Worm (Caenorhabditis elegans) whole organism, L2 larva: Measurements from ENCODE around the gene tmed-1.

Experiments used
- R02D3.7 ChIP-seq: fragments of 150-350 bp; optimal IDR thresholded peaks from 2 replicates; lab custom pipeline; 2014; ENCODE audit warnings: missing biosample characterization, missing genetic modification characterization
- alr-1 ChIP-seq: fragments of 150-350 bp; optimal IDR thresholded peaks from 2 replicates; lab custom pipeline; 2014; ENCODE audit warnings: missing biosample characterization, missing genetic modification characterization
- ama-1 ChIP-seq: fragments of 150-350 bp; optimal IDR thresholded peaks from 2 replicates; lab custom pipeline; 2018; ENCODE audit warnings: inconsistent platforms
- lin-11 ChIP-seq: fragments of 150-350 bp; sonication (generic microtip); optimal IDR thresholded peaks from 2 replicates; lab custom pipeline; 2014; ENCODE audit warnings: missing biosample characterization, missing genetic modification characterization, inconsistent platforms, mixed read lengths
- lin-13 ChIP-seq: fragments of 150-350 bp; optimal IDR thresholded peaks from 2 replicates; lab custom pipeline; 2014; ENCODE audit warnings: missing biosample characterization, missing genetic modification reagents, missing genetic modification characterization
- nhr-12 ChIP-seq: fragments of 150-350 bp; optimal IDR thresholded peaks from 2 replicates; lab custom pipeline; 2014; ENCODE audit warnings: missing biosample characterization, missing genetic modification characterization
- nhr-77 ChIP-seq: fragments of 150-350 bp; optimal IDR thresholded peaks from 2 replicates; lab custom pipeline; 2014; ENCODE audit warnings: missing biosample characterization, missing genetic modification characterization
- sma-9 ChIP-seq, 2 experiments: fragments of 150-350 bp in 1 of 2; sonication (generic microtip) in 1 of 2; optimal IDR thresholded peaks; 2 replicates each; lab custom pipeline; 2014 to 2016; ENCODE audit warnings: missing genetic modification characterization in 2 of 2, mild to moderate bottlenecking in 1 of 2, missing biosample characterization in 1 of 2, missing compliant biosample characterization in 1 of 2, missing genetic modification reagents in 1 of 2, moderate library complexity in 1 of 2
- snpc-4 ChIP-seq: fragments of 150-350 bp; optimal IDR thresholded peaks from 2 replicates; lab custom pipeline; 2014; ENCODE audit warnings: missing biosample characterization, missing genetic modification characterization
- unc-62 ChIP-seq: fragments of 150-350 bp; optimal IDR thresholded peaks from 2 replicates; lab custom pipeline; 2014; ENCODE audit warnings: missing biosample characterization, missing genetic modification reagents, missing genetic modification characterization

- TF ChIP-seq sma-9 (GFP tag; optimal IDR thresholded peaks at IDR 0.05; lab: Kevin White, UChicago) (no peak), sma-9 (tag; optimal IDR thresholded peaks at IDR 0.05; lab: Kevin White, UChicago) (no peak), lin-11 (tag; lab: Kevin White, UChicago) (no peak), snpc-4 (no peak), nhr-12 (tag; lab: Kevin White, UChicago) (no peak), unc-62 (GFP tag; lab: Kevin White, UChicago) (no peak), nhr-77 (no peak), lin-13 (GFP tag; lab: Kevin White, UChicago) (no peak), R02D3.7 (tag; lab: Kevin White, UChicago) (no peak), ama-1 (lab: Kevin White, UChicago) (no peak), alr-1 (tag; lab: Kevin White, UChicago) (no peak)
Measured at ce11 chrIV:12085120-12085519, 7.2 kb upstream of the tmed-1 start, which contains the start of gene rbm-34.
